Worm (Caenorhabditis elegans): Measurements from ENCODE around the gene tag-51.

The tag-51 gene

DNA sequence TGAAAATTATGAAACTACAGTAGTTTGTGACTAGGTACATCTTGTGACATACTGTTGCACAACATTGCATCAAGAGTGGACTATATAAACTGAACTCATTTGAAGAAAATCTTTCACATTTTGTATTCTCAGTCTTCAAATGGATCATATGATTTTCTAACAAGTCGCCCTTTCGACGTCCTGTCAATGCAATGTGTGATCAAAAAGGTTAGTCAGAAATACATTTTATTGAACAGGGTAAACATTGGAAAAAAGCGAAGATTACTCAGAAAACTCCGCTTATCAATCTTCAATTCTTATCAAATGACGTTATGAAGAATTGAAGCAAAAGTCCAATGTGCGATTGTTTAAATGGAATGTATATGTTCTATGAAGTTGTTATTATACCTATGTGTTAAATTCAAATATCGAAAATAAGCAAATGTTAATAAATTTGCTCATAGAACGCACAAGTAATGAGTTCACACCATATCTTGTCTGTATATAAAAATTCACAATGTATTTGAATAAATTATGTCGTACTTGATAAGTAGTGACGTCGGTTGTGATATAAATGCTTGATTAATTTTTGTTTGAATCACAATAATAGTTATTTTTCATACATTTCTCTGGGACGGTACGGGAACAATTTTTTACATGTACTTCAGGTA lies 21.0 kb upstream of the tag-51 start, which contains the start of gene zip-2 (continued):
- TF ChIP-seq dmd-9 (GFP tag; IDR thresholded peaks at IDR 0.05) = no peak
- no peak for TF ChIP-seq daf-16 (GFP tag; optimal IDR thresholded peaks at IDR 0.05)
- peak; percentile 95 for TF ChIP-seq daf-16 (tag; optimal IDR thresholded peaks at IDR 0.05)
- no peak for TF ChIP-seq lim-7 (GFP tag; IDR thresholded peaks at IDR 0.05)
- TF ChIP-seq daf-8 (GFP tag; IDR thresholded peaks at IDR 0.05) = no peak
- no peak for TF ChIP-seq F26F4.8 (GFP tag; conservative IDR thresholded peaks at IDR 0.05)
- TF ChIP-seq dmd-6 (GFP tag; IDR thresholded peaks at IDR 0.05) = peak; percentile 90
- TF ChIP-seq mep-1 (tag; optimal IDR thresholded peaks at IDR 0.05) = peak; percentile 68
- TF ChIP-seq nhr-111 (GFP tag; optimal IDR thresholded peaks at IDR 0.05) = no peak
- no peak for TF ChIP-seq dpl-1 (GFP tag; optimal IDR thresholded peaks at IDR 0.05)
- TF ChIP-seq ceh-62 (tag; optimal IDR thresholded peaks at IDR 0.05) = no peak
- no peak for TF ChIP-seq Y75B8A.6 (GFP tag; IDR thresholded peaks at IDR 0.05)
- no peak for TF ChIP-seq nhr-76 (tag; optimal IDR thresholded peaks at IDR 0.05)
- TF ChIP-seq lin-29 (GFP tag; IDR thresholded peaks at IDR 0.05) = no peak
- peak in 1 of 2 experiments; percentile 58 for TF ChIP-seq lsy-2 (tag; optimal IDR thresholded peaks at IDR 0.05)
- TF ChIP-seq mdl-1 (tag; optimal IDR thresholded peaks at IDR 0.05) = no peak
- TF ChIP-seq lin-15B (tag; optimal IDR thresholded peaks at IDR 0.05) = no peak
- no peak for TF ChIP-seq Y5F2A.4 (GFP tag; optimal IDR thresholded peaks at IDR 0.05)
- no peak for TF ChIP-seq lin-13 (GFP tag; optimal IDR thresholded peaks at IDR 0.05)

DNA sequence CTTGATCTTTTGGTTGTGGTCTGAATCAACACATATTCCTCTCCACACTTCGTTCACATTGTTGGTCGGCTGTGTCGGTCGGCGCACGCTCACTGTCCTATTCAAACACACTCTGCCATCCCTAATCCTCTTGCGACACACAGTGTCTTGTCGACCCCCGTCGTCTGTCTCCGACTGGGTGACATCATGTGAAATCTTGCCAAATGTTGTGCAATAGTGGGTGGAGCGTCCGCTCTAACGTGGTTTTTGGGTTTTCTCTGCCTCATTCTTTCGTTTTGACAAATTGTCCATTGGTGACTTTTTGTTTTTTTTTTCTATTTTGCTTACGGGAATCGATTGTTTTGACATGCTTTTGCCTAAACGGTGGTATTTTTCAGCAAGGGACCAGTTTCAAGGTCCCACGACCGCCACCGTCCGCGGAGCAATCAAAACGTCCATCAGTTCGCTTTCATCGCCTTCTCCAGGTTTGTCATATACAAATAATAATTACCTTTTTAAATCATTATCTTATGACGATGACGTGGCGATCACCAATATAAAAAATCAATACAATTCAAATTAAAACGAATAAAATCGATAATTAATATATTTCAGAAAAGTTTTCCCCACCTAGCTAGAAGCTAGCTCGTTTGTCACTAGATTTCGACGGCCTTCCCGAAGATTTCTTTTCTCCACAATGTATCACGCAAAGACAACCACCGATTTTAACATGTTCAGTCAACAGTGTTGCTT lies 20.1 kb upstream of the tag-51 start:
- peak; percentile 97 for TF ChIP-seq mep-1 (tag; optimal IDR thresholded peaks at IDR 0.05)
- TF ChIP-seq nhr-25 (tag; optimal IDR thresholded peaks at IDR 0.05; ENCODE audit: borderline replicate concordance, insufficient read depth) = peak; percentile 92
- TF ChIP-seq T26A8.4 (GFP tag; IDR thresholded peaks at IDR 0.05) = peak; percentile 81
- TF ChIP-seq nhr-6 (tag; optimal IDR thresholded peaks at IDR 0.05) = peak; percentile 74
- no peak for TF ChIP-seq unc-39 (tag; optimal IDR thresholded peaks at IDR 0.05)
- peak; percentile 72 for TF ChIP-seq gei-8 (GFP tag; optimal IDR thresholded peaks at IDR 0.05)
- TF ChIP-seq ztf-11 (tag; optimal IDR thresholded peaks at IDR 0.05) = no peak
- no peak for TF ChIP-seq F10B5.3 (tag; optimal IDR thresholded peaks at IDR 0.05)
- no peak for TF ChIP-seq nhr-237 (tag; optimal IDR thresholded peaks at IDR 0.05)
- peak; percentile 10 for TF ChIP-seq zag-1 (tag; optimal IDR thresholded peaks at IDR 0.05)
- TF ChIP-seq dve-1 (tag; optimal IDR thresholded peaks at IDR 0.05; ENCODE audit: insufficient read depth) = peak; percentile 98
- 0 out of 2 replicates have a peak, but pooled peaks have one; percentile 50 for TF ChIP-seq mdt-29 (GFP tag; IDR thresholded peaks at IDR 0.05)
- TF ChIP-seq zip-11 (GFP tag; IDR thresholded peaks at IDR 0.05) = no peak
- TF ChIP-seq hif-1 (tag; optimal IDR thresholded peaks at IDR 0.05) = peak; percentile 52 to 88
- TF ChIP-seq set-16 (GFP tag; IDR thresholded peaks at IDR 0.05) = peak; percentile 55; the same call in 1 of the 2 replicates
- TF ChIP-seq F44E2.7 (GFP tag; IDR thresholded peaks at IDR 0.05) = no peak
- TF ChIP-seq lin-13 (GFP tag; optimal IDR thresholded peaks at IDR 0.05) = peak; percentile 78
- peak; percentile 66 for TF ChIP-seq ceh-28 (tag; optimal IDR thresholded peaks at IDR 0.05)
- no peak for TF ChIP-seq snpc-1.2 (GFP tag; IDR thresholded peaks at IDR 0.05)
- TF ChIP-seq F37D6.2 (tag; optimal IDR thresholded peaks at IDR 0.05) = peak; percentile 32
- peak; percentile 82 for TF ChIP-seq ctbp-1 (GFP tag; IDR thresholded peaks at IDR 0.05)
- no peak for TF ChIP-seq daf-12 (tag; optimal IDR thresholded peaks at IDR 0.05)
- TF ChIP-seq hlh-30 (tag; optimal IDR thresholded peaks at IDR 0.05; ENCODE audit: insufficient read depth) = peak; percentile 98
- TF ChIP-seq skn-1 (tag; optimal IDR thresholded peaks at IDR 0.05) = no peak
- TF ChIP-seq egl-43 (GFP tag; IDR thresholded peaks at IDR 0.05) = peak; percentile 78
- TF ChIP-seq php-3 (GFP tag; IDR thresholded peaks at IDR 0.05) = peak; percentile 77
- peak; percentile 72; the same call in 1 of the 2 replicates for TF ChIP-seq dmd-9 (GFP tag; IDR thresholded peaks at IDR 0.05)
- no peak for TF ChIP-seq unc-130 (GFP tag; optimal IDR thresholded peaks at IDR 0.05)
- peak; percentile 13 for TF ChIP-seq duxl-1 (tag; optimal IDR thresholded peaks at IDR 0.05; ENCODE audit: poor library complexity)
- TF ChIP-seq cey-2 (tag; optimal IDR thresholded peaks at IDR 0.05; ENCODE audit: borderline replicate concordance, insufficient read depth) = peak; percentile 82
- peak; percentile 69 for TF ChIP-seq dpl-1 (GFP tag; optimal IDR thresholded peaks at IDR 0.05)
- TF ChIP-seq lin-29 (GFP tag; IDR thresholded peaks at IDR 0.05) = no peak
- no peak for TF ChIP-seq aly-2 (tag; optimal IDR thresholded peaks at IDR 0.05)
